Worm (Caenorhabditis elegans) whole organism, mixed stage, embryonic: ENCODE data around the gene F17E9.15.

Experiments
- bed-3 ChIP-seq: fragments of 200-800 bp; sonication (Bioruptor generic); optimal IDR thresholded peaks from 3 replicates; lab custom pipeline; 2018; ENCODE audit warnings: mild to moderate bottlenecking, missing genetic modification characterization, moderate library complexity, missing compliant biosample characterization
- blmp-1 ChIP-seq: fragments of 150-350 bp; optimal IDR thresholded peaks from 2 replicates; lab custom pipeline; 2014; ENCODE audit warnings: missing biosample characterization, missing genetic modification characterization
- ces-1 ChIP-seq: fragments of 150-350 bp; optimal IDR thresholded peaks from 2 replicates; lab custom pipeline; 2014; ENCODE audit warnings: missing biosample characterization, missing genetic modification reagents, missing genetic modification characterization
- mep-1 ChIP-seq: fragments of 150-350 bp; optimal IDR thresholded peaks from 2 replicates; lab custom pipeline; 2017; ENCODE audit warnings: missing biosample characterization, missing genetic modification reagents, missing genetic modification characterization, inconsistent platforms
- nhr-12 ChIP-seq: fragments of 150-350 bp; optimal IDR thresholded peaks from 2 replicates; lab custom pipeline; 2014; ENCODE audit warnings: missing biosample characterization, missing genetic modification characterization
- pha-4 ChIP-seq: fragments of 150-350 bp; optimal IDR thresholded peaks from 2 replicates; lab custom pipeline; 2018; ENCODE audit warnings: missing biosample characterization, missing genetic modification reagents, missing genetic modification characterization
- snpc-4 ChIP-seq: fragments of 150-350 bp; optimal IDR thresholded peaks from 2 replicates; lab custom pipeline; 2014; ENCODE audit warnings: missing biosample characterization, missing genetic modification characterization
- unc-39 ChIP-seq: fragments of 150-350 bp; optimal IDR thresholded peaks from 2 replicates; lab custom pipeline; 2014; ENCODE audit warnings: missing biosample characterization, missing genetic modification characterization
- unc-62 ChIP-seq: fragments of 150-350 bp; optimal IDR thresholded peaks from 2 replicates; lab custom pipeline; 2014; ENCODE audit warnings: missing biosample characterization, missing genetic modification reagents, missing genetic modification characterization

DNA sequence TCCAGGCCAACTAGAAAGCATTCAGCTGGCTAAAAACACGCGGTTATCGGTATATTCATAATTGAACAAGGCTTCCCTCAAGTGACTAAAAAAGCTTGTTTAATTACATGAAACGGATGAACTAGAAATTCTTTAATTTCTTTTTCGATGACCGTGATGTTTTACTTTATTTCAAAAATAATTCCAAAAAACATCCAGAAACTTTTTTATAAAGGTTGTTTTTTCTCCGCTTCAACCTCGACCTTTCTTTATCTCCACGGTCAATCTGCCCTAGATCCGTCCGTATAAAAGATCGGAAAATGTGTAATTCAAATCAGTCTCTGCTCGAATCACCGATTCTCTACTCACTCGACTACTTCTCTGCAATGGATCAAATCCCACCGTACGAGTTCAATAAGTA is 1.7 kb upstream of the F17E9.15 start, which contains the start of gene F17E9.5:
- TF ChIP-seq bed-3 (no peak), snpc-4 (tag; lab: Kevin White, UChicago) (no peak), pha-4 (no peak), mep-1 (tag; lab: Kevin White, UChicago) (no peak), blmp-1 (tag; lab: Kevin White, UChicago) (no peak), unc-39 (tag; lab: Kevin White, UChicago) (no peak), ces-1 (GFP tag; lab: Kevin White, UChicago) (no peak), nhr-12 (no peak), unc-62 (GFP tag; lab: Kevin White, UChicago) (no peak)
